Fruit fly (Drosophila melanogaster): ENCODE data around the gene CG3345.

The CG3345 gene

DNA sequence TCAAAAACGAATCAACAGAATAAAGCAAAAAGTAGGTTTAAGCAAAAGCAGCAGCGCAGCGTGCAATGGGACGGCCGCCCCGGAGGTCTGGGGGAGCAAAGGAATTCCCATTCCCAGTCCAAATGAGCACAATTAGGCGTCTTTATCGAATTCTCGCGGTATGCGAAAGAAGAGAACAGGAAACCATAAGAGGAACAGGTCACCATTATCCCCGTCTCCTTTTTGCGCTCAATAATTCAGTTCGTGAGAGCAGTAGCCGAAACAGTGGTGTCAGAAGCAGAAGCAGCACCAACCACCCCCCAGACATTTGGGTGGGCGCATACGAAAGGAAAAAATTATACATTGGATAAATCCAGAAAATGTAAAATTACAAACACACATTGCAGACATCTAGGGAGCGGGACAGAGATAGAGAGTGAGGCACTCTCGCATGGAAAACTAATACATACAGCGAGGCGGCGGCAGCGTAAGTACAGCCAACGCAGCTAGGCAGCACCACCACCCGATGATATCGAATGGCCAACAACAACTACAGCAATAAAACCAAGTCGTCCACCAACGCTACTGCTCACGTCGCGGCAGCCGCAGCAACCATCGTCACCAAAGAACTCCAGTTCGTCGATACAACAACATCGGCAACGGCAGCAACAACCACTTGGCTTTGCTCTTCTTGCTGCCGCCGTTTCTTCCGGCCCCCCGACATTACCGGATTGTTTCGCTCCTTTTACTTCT lies 44.9 kb upstream of the CG3345 start (continued):
- TF ChIP-seq Asciz (GFP tag; optimal IDR thresholded peaks at IDR 0.05) (no peak), E2f2 (GFP tag; IDR thresholded peaks at IDR 0.05) (no peak), exex (tag; optimal IDR thresholded peaks at IDR 0.05) (no peak), chinmo (GFP tag; IDR thresholded peaks at IDR 0.05; ENCODE audit: partially characterized antibody) (peak; percentile 83; the same call in 3 of the 4 replicates), zf30C (GFP tag; optimal IDR thresholded peaks at IDR 0.05) (no peak), Scr (GFP tag; IDR thresholded peaks at IDR 0.05; ENCODE audit: partially characterized antibody) (peak; percentile 39; the same call in 1 of the 2 replicates), gsb-n (tag; optimal IDR thresholded peaks at IDR 0.05) (no peak), tap (tag; optimal IDR thresholded peaks at IDR 0.05) (no peak), CG12769 (tag; optimal IDR thresholded peaks at IDR 0.05) (no peak), lab (GFP tag; optimal IDR thresholded peaks at IDR 0.05) (no peak), HLH54F (GFP tag; optimal IDR thresholded peaks at IDR 0.05) (no peak), row (GFP tag; IDR thresholded peaks at IDR 0.05) (no peak), CG8478 (optimal IDR thresholded peaks at IDR 0.05) (no peak), Dll (GFP tag; IDR thresholded peaks at IDR 0.05; ENCODE audit: partially characterized antibody) (0 out of 4 replicates have a peak, but pooled peaks have one; percentile 46), cad (GFP tag; optimal IDR thresholded peaks at IDR 0.05) (peak; percentile 71), gcm (GFP tag; optimal IDR thresholded peaks at IDR 0.05) (no peak), CG10979 (tag; optimal IDR thresholded peaks at IDR 0.05) (no peak), ems (GFP tag; optimal IDR thresholded peaks at IDR 0.05) (no peak), lov (optimal IDR thresholded peaks at IDR 0.05) (no peak), lov (GFP tag; IDR thresholded peaks at IDR 0.05) (0 out of 3 replicates have a peak, but pooled peaks have one; percentile 22), danr (GFP tag; IDR thresholded peaks at IDR 0.05) (no peak), CG42726 (GFP tag; IDR thresholded peaks at IDR 0.05; ENCODE audit: partially characterized antibody) (no peak; the same call in 1 of the 2 replicates), CG9609 (GFP tag; optimal IDR thresholded peaks at IDR 0.05) (no peak), kah (GFP tag; optimal IDR thresholded peaks at IDR 0.05) (peak; percentile 33), sens (GFP tag) (no peak), CG11456 (GFP tag; IDR thresholded peaks at IDR 0.05) (no peak), CG17385 (GFP tag; optimal IDR thresholded peaks at IDR 0.05) (no peak), CG30431 (GFP tag; optimal IDR thresholded peaks at IDR 0.05) (no peak), Hr39 (optimal IDR thresholded peaks at IDR 0.05) (no peak), klu (GFP tag; IDR thresholded peaks at IDR 0.05) (no peak), dan (GFP tag; IDR thresholded peaks at IDR 0.05) (no peak), Ets97D (GFP tag; optimal IDR thresholded peaks at IDR 0.05) (no peak), trem (tag; optimal IDR thresholded peaks at IDR 0.05) (no peak), CG17328 (GFP tag; IDR thresholded peaks at IDR 0.05) (no peak), BEAF-32 (GFP tag; optimal IDR thresholded peaks at IDR 0.05) (peak; percentile 29), z (GFP tag; IDR thresholded peaks at IDR 0.05) (0 out of 3 replicates have a peak, but pooled peaks have one; percentile 21), sna (GFP tag; IDR thresholded peaks at IDR 0.05; ENCODE audit: partially characterized antibody) (0 out of 2 replicates have a peak, but pooled peaks have one; percentile 19), CG15073 (GFP tag; optimal IDR thresholded peaks at IDR 0.05) (no peak), Med (GFP tag) (peak; percentile 48), Doc2 (GFP tag; IDR thresholded peaks at IDR 0.05) (no peak), YL-1 (GFP tag; optimal IDR thresholded peaks at IDR 0.05) (no peak), cwo (GFP tag; optimal IDR thresholded peaks at IDR 0.05) (no peak), stwl (tag; optimal IDR thresholded peaks at IDR 0.05) (no peak), D19A (tag; optimal IDR thresholded peaks at IDR 0.05) (no peak), sd (tag; optimal IDR thresholded peaks at IDR 0.05) (peak; percentile 65), Trl (optimal IDR thresholded peaks at IDR 0.05) (peak; percentile 17 to 57), Trl (GFP tag; optimal IDR thresholded peaks at IDR 0.05) (no peak), lbe (GFP tag; optimal IDR thresholded peaks at IDR 0.05) (no peak), tio (GFP tag; optimal IDR thresholded peaks at IDR 0.05) (no peak), Atf6 (GFP tag; IDR thresholded peaks at IDR 0.05) (no peak)
